Fruit fly (Drosophila melanogaster) whole organism: ENCODE data around the gene CG7142.

ENCODE experiments used
- CG8478 ChIP-seq: fragments of >200 bp; optimal IDR thresholded peaks from 2 replicates; lab custom pipeline; 2018; ENCODE audit warnings: inconsistent platforms
- pan ChIP-seq: fragments of >200 bp; optimal IDR thresholded peaks from 2 replicates; lab custom pipeline; 2017
- psq ChIP-seq: fragments of >200 bp; optimal IDR thresholded peaks from 2 replicates; lab custom pipeline; 2017
- usp ChIP-seq: fragments of >200 bp; optimal IDR thresholded peaks from 2 replicates; lab custom pipeline; 2017; ENCODE audit warnings: missing biosample characterization, missing genetic modification characterization, mixed read lengths

dm6 chr3R:18249268-18249667 is 30.1 kb downstream of the CG7142 start:
- TF ChIP-seq psq = no peak
- TF ChIP-seq usp (GFP tag; lab: Kevin White, UChicago) = no peak
- no peak for TF ChIP-seq CG8478 (lab: Kevin White, UChicago)
- no peak for TF ChIP-seq pan (lab: Kevin White, UChicago)
